Worm (Caenorhabditis elegans): ENCODE measurements around the gene mob-2.

ce11 chrX:13164301-13164700, 5.6 kb downstream of the mob-2 start:
- TF ChIP-seq sdz-12 (GFP tag; optimal IDR thresholded peaks at IDR 0.05): no peak
- TF ChIP-seq set-16 (GFP tag; IDR thresholded peaks at IDR 0.05): no peak
- no peak for TF ChIP-seq pha-4 (GFP tag; IDR thresholded peaks at IDR 0.05)
- no peak for TF ChIP-seq pha-4 (tag; optimal IDR thresholded peaks at IDR 0.05)
- no peak for TF ChIP-seq ces-1 (GFP tag; optimal IDR thresholded peaks at IDR 0.05)
- TF ChIP-seq nhr-48 (tag; optimal IDR thresholded peaks at IDR 0.05): peak; percentile 10
- no peak for TF ChIP-seq daf-12 (tag; optimal IDR thresholded peaks at IDR 0.05)
- no peak for TF ChIP-seq lin-15B (tag; optimal IDR thresholded peaks at IDR 0.05)
- no peak for TF ChIP-seq ama-1 (optimal IDR thresholded peaks at IDR 0.05)
- TF ChIP-seq nhr-25 (tag; optimal IDR thresholded peaks at IDR 0.05; ENCODE audit: borderline replicate concordance, insufficient read depth): no peak
- peak in 1 of 2 experiments; percentile 77 for TF ChIP-seq mdl-1 (tag; optimal IDR thresholded peaks at IDR 0.05)
- no peak for TF ChIP-seq fos-1 (tag; optimal IDR thresholded peaks at IDR 0.05)
- TF ChIP-seq nhr-102 (tag; optimal IDR thresholded peaks at IDR 0.05): no peak
- no peak for TF ChIP-seq zip-2 (tag; optimal IDR thresholded peaks at IDR 0.05)

Data from whole organism, L4 larva.